Fruit fly (Drosophila melanogaster): ENCODE measurements around the gene PolA1.

PolA1 gene

dm6 chr3R:21632930-21633780 is 38.4 kb downstream of the PolA1 start (continued):
- TF ChIP-seq net (GFP tag; optimal IDR thresholded peaks at IDR 0.05): peak; percentile 4
- peak; percentile 54 for TF ChIP-seq Smox (GFP tag; optimal IDR thresholded peaks at IDR 0.05)
- no peak for TF ChIP-seq fd59A (GFP tag; optimal IDR thresholded peaks at IDR 0.05)
- TF ChIP-seq Lpt (GFP tag; optimal IDR thresholded peaks at IDR 0.05): peak; percentile 50
- TF ChIP-seq Ets96B (tag; optimal IDR thresholded peaks at IDR 0.05): peak; percentile 51
- peak; percentile 88 for TF ChIP-seq Blimp-1 (GFP tag; optimal IDR thresholded peaks at IDR 0.05)
- TF ChIP-seq fkh (GFP tag; optimal IDR thresholded peaks at IDR 0.05): peak; percentile 15
- TF ChIP-seq fd85E (GFP tag; optimal IDR thresholded peaks at IDR 0.05): peak; percentile 85
- no peak for TF ChIP-seq CG15336 (GFP tag; IDR thresholded peaks at IDR 0.05)
- TF ChIP-seq CG8119 (GFP tag; IDR thresholded peaks at IDR 0.05): no peak
- TF ChIP-seq ss (GFP tag; optimal IDR thresholded peaks at IDR 0.05): peak; percentile 37 to 70
- peak; percentile 61 for TF ChIP-seq achi (GFP tag; optimal IDR thresholded peaks at IDR 0.05)
- TF ChIP-seq Met (GFP tag; optimal IDR thresholded peaks at IDR 0.05): peak; percentile 64
- TF ChIP-seq CG16779 (tag; optimal IDR thresholded peaks at IDR 0.05): peak; percentile 54
- TF ChIP-seq spab (GFP tag; optimal IDR thresholded peaks at IDR 0.05): no peak
- TF ChIP-seq salr (GFP tag; optimal IDR thresholded peaks at IDR 0.05): peak in 1 of 2 experiments; percentile 65
- TF ChIP-seq Eip93F (GFP tag; optimal IDR thresholded peaks at IDR 0.05): peak; percentile 87

- TF ChIP-seq CG15336 (GFP tag; IDR thresholded peaks at IDR 0.05) (no peak), topi (GFP tag; optimal IDR thresholded peaks at IDR 0.05) (no peak), Hr39 (GFP tag; optimal IDR thresholded peaks at IDR 0.05) (no peak), Eip78C (GFP tag) (peak; percentile 27)
Measured at dm6 chr3R:21632582-21632929, 39.0 kb downstream of the PolA1 start.

- no peak for TF ChIP-seq CG32006 (GFP tag; optimal IDR thresholded peaks at IDR 0.05)
- no peak for TF ChIP-seq Eip93F (GFP tag; optimal IDR thresholded peaks at IDR 0.05)
- no peak for TF ChIP-seq CG16779 (tag; optimal IDR thresholded peaks at IDR 0.05)
- TF ChIP-seq CG8632 (GFP tag; optimal IDR thresholded peaks at IDR 0.05): no peak
- no peak for TF ChIP-seq esn (GFP tag; optimal IDR thresholded peaks at IDR 0.05)
- no peak for TF ChIP-seq CG11902 (GFP tag; optimal IDR thresholded peaks at IDR 0.05)
- no peak for TF ChIP-seq Eip75B (GFP tag; optimal IDR thresholded peaks at IDR 0.05)
- TF ChIP-seq fd85E (GFP tag; optimal IDR thresholded peaks at IDR 0.05): no peak
- TF ChIP-seq CG10669 (GFP tag; optimal IDR thresholded peaks at IDR 0.05): no peak
- no peak for TF ChIP-seq CG15336 (GFP tag; IDR thresholded peaks at IDR 0.05)
- TF ChIP-seq topi (GFP tag; optimal IDR thresholded peaks at IDR 0.05): no peak
- no peak for TF ChIP-seq fkh (GFP tag; optimal IDR thresholded peaks at IDR 0.05)
- TF ChIP-seq Blimp-1 (GFP tag; optimal IDR thresholded peaks at IDR 0.05): no peak
- no peak for TF ChIP-seq CG11762 (GFP tag; optimal IDR thresholded peaks at IDR 0.05; ENCODE audit: insufficient read depth)
- no peak for TF ChIP-seq fd59A (GFP tag; optimal IDR thresholded peaks at IDR 0.05)
- no peak for TF ChIP-seq CG4318 (GFP tag; optimal IDR thresholded peaks at IDR 0.05)
- TF ChIP-seq dsx (GFP tag; optimal IDR thresholded peaks at IDR 0.05; ENCODE audit: poor library complexity, severe bottlenecking): no peak
- TF ChIP-seq vri (GFP tag; optimal IDR thresholded peaks at IDR 0.05): no peak
- TF ChIP-seq acj6 (GFP tag; optimal IDR thresholded peaks at IDR 0.05): no peak
Measured at dm6 chr3R:21631757-21632473, 39.6 kb downstream of the PolA1 start.

- TF ChIP-seq Lpt (GFP tag; optimal IDR thresholded peaks at IDR 0.05) (no peak), CG3032 (tag; optimal IDR thresholded peaks at IDR 0.05) (no peak), CG3919 (GFP tag; optimal IDR thresholded peaks at IDR 0.05) (no peak), vri (GFP tag; optimal IDR thresholded peaks at IDR 0.05) (peak; percentile 13)
Measured at dm6 chr3R:21630979-21631499, 40.5 kb downstream of the PolA1 start.
